Worm (Caenorhabditis elegans) whole organism, L4 larva: ENCODE measurements around the gene C32D5.11.

Experiments used
- F10B5.3 ChIP-seq: sonication (generic microtip); optimal IDR thresholded peaks from 2 replicates; lab custom pipeline; 2016; ENCODE audit warnings: mild to moderate bottlenecking, missing genetic modification characterization, missing compliant biosample characterization
- F37D6.2 ChIP-seq: sonication (generic microtip); optimal IDR thresholded peaks from 2 replicates; lab custom pipeline; 2016; ENCODE audit warnings: mild to moderate bottlenecking, missing genetic modification characterization, missing compliant biosample characterization
- T26A8.4 ChIP-seq: fragments of 200-800 bp; sonication (Bioruptor generic); IDR thresholded peaks from 2 replicates; pipeline ENCODE4 v1.3.6; 2022; ENCODE audit warnings: missing genetic modification characterization, missing compliant biosample characterization
- aha-1 ChIP-seq: fragments of 150-350 bp; peaks from one replicate; lab custom pipeline; 2014; ENCODE audit warnings: missing biosample characterization, missing genetic modification characterization
- aly-2 ChIP-seq: sonication (generic microtip); optimal IDR thresholded peaks from 2 replicates; lab custom pipeline; 2018; ENCODE audit warnings: missing biosample characterization, missing genetic modification characterization
- ama-1 ChIP-seq: fragments of 150-350 bp; optimal IDR thresholded peaks from 2 replicates; lab custom pipeline; 2014; ENCODE audit warnings: inconsistent platforms, mixed read lengths
- ceh-32 ChIP-seq: sonication (generic microtip); optimal IDR thresholded peaks from 2 replicates; lab custom pipeline; 2016; ENCODE audit warnings: mild to moderate bottlenecking, missing genetic modification characterization, missing compliant biosample characterization; ENCODE audit not compliant: poor library complexity
- ces-1 ChIP-seq: fragments of 150-350 bp; sonication (generic microtip); optimal IDR thresholded peaks from 4 replicates; lab custom pipeline; 2014; ENCODE audit warnings: missing biosample characterization, missing genetic modification reagents, missing genetic modification characterization
- cey-2 ChIP-seq: sonication (generic microtip); optimal IDR thresholded peaks from 3 replicates; lab custom pipeline; 2017; ENCODE audit warnings: missing genetic modification characterization, mild to moderate bottlenecking, missing compliant biosample characterization, antibody characterized with exemption, borderline replicate concordance; ENCODE audit not compliant: insufficient read depth
- daf-16 ChIP-seq, 3 experiments: sonication (generic microtip); optimal IDR thresholded peaks; 2 replicates each; lab custom pipeline; 2016 to 2017; ENCODE audit warnings: missing genetic modification characterization in 3 of 3, missing genetic modification reagents in 3 of 3, mild to moderate bottlenecking in 2 of 3, missing compliant biosample characterization in 2 of 3, missing biosample characterization in 1 of 3, moderate library complexity in 1 of 3
- daf-19 ChIP-seq: fragments of 200-800 bp; sonication (Bioruptor generic); conservative IDR thresholded peaks from 2 replicates; pipeline ENCODE4 v1.3.6; 2022; ENCODE audit warnings: missing genetic modification characterization, missing compliant biosample characterization
- dmd-6 ChIP-seq: fragments of 200-800 bp; sonication (Bioruptor generic); IDR thresholded peaks from 2 replicates; pipeline ENCODE4 v1.3.6; 2022; ENCODE audit warnings: missing genetic modification reagents, missing genetic modification characterization, missing compliant biosample characterization
- dmd-9 ChIP-seq: fragments of 200-800 bp; sonication (Bioruptor generic); IDR thresholded peaks from 2 replicates; pipeline ENCODE4 v1.3.6; 2022; ENCODE audit warnings: missing genetic modification reagents, missing genetic modification characterization, missing compliant biosample characterization
- dpl-1 ChIP-seq: fragments of 150-350 bp; optimal IDR thresholded peaks from 2 replicates; lab custom pipeline; 2014; ENCODE audit warnings: missing biosample characterization, missing genetic modification reagents, missing genetic modification characterization
- hmg-1.1 ChIP-seq: fragments of 200-800 bp; sonication (Bioruptor generic); IDR thresholded peaks from 2 replicates; pipeline ENCODE4 v1.3.6; 2022; ENCODE audit warnings: missing genetic modification reagents, missing genetic modification characterization, missing compliant biosample characterization
- lim-7 ChIP-seq: fragments of 200-800 bp; sonication (Bioruptor generic); IDR thresholded peaks from 2 replicates; pipeline ENCODE4 v1.3.6; 2022; ENCODE audit warnings: missing genetic modification characterization, missing compliant biosample characterization
- lin-1 ChIP-seq: fragments of 200-800 bp; sonication (Bioruptor generic); IDR thresholded peaks from 2 replicates; pipeline ENCODE4 v1.3.6; 2022; ENCODE audit warnings: missing genetic modification reagents, missing genetic modification characterization, missing compliant biosample characterization
- lin-13 ChIP-seq: fragments of 150-350 bp; optimal IDR thresholded peaks from 2 replicates; lab custom pipeline; 2014; ENCODE audit warnings: missing biosample characterization, missing genetic modification reagents, missing genetic modification characterization
- lin-39 ChIP-seq: fragments of 150-350 bp; optimal IDR thresholded peaks from 2 replicates; lab custom pipeline; 2014; ENCODE audit warnings: missing biosample characterization, missing genetic modification reagents, missing genetic modification characterization
- madf-9 ChIP-seq: fragments of 200-800 bp; sonication (Bioruptor generic); conservative IDR thresholded peaks from 2 replicates; pipeline ENCODE4 v1.3.6; 2022; ENCODE audit warnings: missing genetic modification reagents, missing genetic modification characterization, missing compliant biosample characterization
- mdt-29 ChIP-seq: fragments of 200-800 bp; sonication (Bioruptor generic); IDR thresholded peaks from 2 replicates; pipeline ENCODE4 v1.3.6; 2022; ENCODE audit warnings: missing genetic modification reagents, missing genetic modification characterization, missing compliant biosample characterization
- mep-1 ChIP-seq: fragments of 150-350 bp; sonication (generic microtip); optimal IDR thresholded peaks from 3 replicates; lab custom pipeline; 2014; ENCODE audit warnings: missing biosample characterization, missing genetic modification characterization
- mxl-2 ChIP-seq: fragments of 200-800 bp; sonication (Bioruptor generic); conservative IDR thresholded peaks from 2 replicates; pipeline ENCODE4 v1.3.6; 2022; ENCODE audit warnings: missing genetic modification reagents, missing genetic modification characterization, missing compliant biosample characterization
- mxl-3 ChIP-seq: fragments of 200-800 bp; sonication (Bioruptor generic); optimal IDR thresholded peaks from 2 replicates; lab custom pipeline; 2018; ENCODE audit warnings: mild to moderate bottlenecking, missing genetic modification characterization, missing compliant biosample characterization
- nhr-10 ChIP-seq: fragments of 150-350 bp; optimal IDR thresholded peaks from 2 replicates; lab custom pipeline; 2014; ENCODE audit warnings: missing biosample characterization, missing genetic modification characterization
- nhr-102 ChIP-seq: sonication (generic microtip); optimal IDR thresholded peaks from 2 replicates; lab custom pipeline; 2016; ENCODE audit warnings: mild to moderate bottlenecking, missing genetic modification characterization, moderate library complexity, missing compliant biosample characterization
- nhr-25 ChIP-seq: sonication (generic microtip); optimal IDR thresholded peaks from 2 replicates; lab custom pipeline; 2017; ENCODE audit warnings: missing genetic modification characterization, mild to moderate bottlenecking, missing compliant biosample characterization, antibody characterized with exemption, moderate library complexity, borderline replicate concordance; ENCODE audit not compliant: insufficient read depth
- php-3 ChIP-seq: fragments of 200-800 bp; sonication (Bioruptor generic); IDR thresholded peaks from 2 replicates; pipeline ENCODE4 v1.3.6; 2022; ENCODE audit warnings: missing genetic modification reagents, missing genetic modification characterization, missing compliant biosample characterization
- pqm-1 ChIP-seq: sonication (generic microtip); optimal IDR thresholded peaks from 2 replicates; lab custom pipeline; 2017; ENCODE audit warnings: missing biosample characterization, missing genetic modification characterization
- rbr-2 ChIP-seq: sonication (generic microtip); optimal IDR thresholded peaks from 2 replicates; lab custom pipeline; 2016; ENCODE audit warnings: missing genotype, missing genetic modification characterization, missing compliant biosample characterization
- saeg-2 ChIP-seq: fragments of 200-800 bp; sonication (Bioruptor generic); IDR thresholded peaks from 2 replicates; pipeline ENCODE4 v1.3.6; 2022; ENCODE audit warnings: missing genetic modification reagents, missing genetic modification characterization, missing compliant biosample characterization
- snpc-4 ChIP-seq: fragments of 150-350 bp; optimal IDR thresholded peaks from 2 replicates; lab custom pipeline; 2014; ENCODE audit warnings: missing biosample characterization, missing genetic modification characterization
- tag-97 ChIP-seq: fragments of 200-800 bp; sonication (Bioruptor generic); IDR thresholded peaks from 2 replicates; pipeline ENCODE4 v1.3.6; 2022; ENCODE audit warnings: missing genetic modification characterization, missing compliant biosample characterization
- tra-1 ChIP-seq: fragments of 200-800 bp; sonication (Bioruptor generic); IDR thresholded peaks from 2 replicates; pipeline ENCODE4 v1.3.6; 2022; ENCODE audit warnings: missing genetic modification reagents, missing genetic modification characterization, missing compliant biosample characterization
- unc-130 ChIP-seq: sonication (generic microtip); optimal IDR thresholded peaks from 2 replicates; lab custom pipeline; 2016; ENCODE audit warnings: missing genetic modification reagents, missing genetic modification characterization, missing compliant biosample characterization
- unc-39 ChIP-seq: sonication (generic microtip); optimal IDR thresholded peaks from 2 replicates; lab custom pipeline; 2017; ENCODE audit warnings: missing biosample characterization, missing genetic modification characterization
- unc-62 ChIP-seq, 3 experiments: fragments of 150-350 bp in 1 of 3; sonication (generic microtip); optimal IDR thresholded peaks in 2 of 3; peaks in 1 of 3; 1 replicate in 1 of 3; 2 replicates in 2 of 3; lab custom pipeline; 2014 to 2017; ENCODE audit warnings: missing biosample characterization in 3 of 3, missing genetic modification characterization in 3 of 3, missing genetic modification reagents in 3 of 3, missing genotype in 1 of 3
- vab-7 ChIP-seq: fragments of 200-800 bp; sonication (Bioruptor generic); IDR thresholded peaks from 2 replicates; pipeline ENCODE4 v1.3.6; 2022; ENCODE audit warnings: missing genetic modification reagents, missing genetic modification characterization, missing compliant biosample characterization
- zag-1 ChIP-seq: fragments of 150-350 bp; optimal IDR thresholded peaks from 2 replicates; lab custom pipeline; 2014; ENCODE audit warnings: missing biosample characterization, missing genetic modification characterization
- ztf-11 ChIP-seq: fragments of 150-350 bp; optimal IDR thresholded peaks from 2 replicates; lab custom pipeline; 2014; ENCODE audit warnings: missing biosample characterization, missing genetic modification characterization

C32D5.11 gene

DNA sequence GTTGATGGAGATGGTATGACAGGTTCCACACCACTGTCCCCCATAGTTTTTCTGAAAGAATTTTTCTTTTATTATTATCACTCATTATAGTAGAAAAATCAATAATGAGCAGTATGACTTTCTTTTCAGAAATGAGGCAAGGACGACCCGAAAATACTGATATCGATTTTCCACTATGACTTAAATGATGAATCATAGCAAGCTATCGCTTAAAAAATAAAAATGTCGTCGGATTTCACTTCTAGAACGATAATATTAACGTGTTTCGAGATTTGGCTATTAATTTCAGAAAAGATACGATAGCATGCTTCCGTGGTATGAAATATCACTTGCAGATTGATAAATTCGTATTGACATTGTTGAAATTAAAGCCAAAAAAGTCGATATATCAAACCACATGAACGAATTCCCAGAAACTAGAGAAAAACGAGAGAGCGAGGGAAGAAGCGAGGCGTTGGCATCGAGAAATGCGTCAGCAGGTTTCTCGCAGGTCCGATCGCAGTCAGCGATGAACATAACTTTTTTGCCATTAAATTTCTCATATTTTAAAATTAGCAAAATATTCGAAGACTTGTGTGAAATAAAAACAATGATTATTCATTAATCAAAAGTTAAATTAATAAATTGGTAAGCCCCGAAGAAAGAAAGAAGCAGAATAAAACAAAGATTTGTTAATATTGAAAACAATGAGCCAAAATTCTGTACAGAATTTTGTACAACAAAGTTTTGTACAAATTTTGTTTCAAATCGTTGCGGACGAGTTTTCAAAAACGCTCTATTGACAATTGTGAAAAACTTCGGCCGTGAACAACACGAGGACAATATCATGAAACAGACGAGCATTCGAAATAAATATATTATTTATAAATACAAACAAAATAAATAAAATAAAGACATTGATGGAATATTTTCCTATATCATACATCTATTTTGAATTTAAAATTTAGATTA lies at the start of gene C32D5.11 (continued):
- TF ChIP-seq zag-1 (tag; lab: Kevin White, UChicago) (no peak), saeg-2 (GFP tag; lab: Robert Waterston, UW) (no peak), ztf-11 (no peak), dpl-1 (GFP tag; lab: Kevin White, UChicago) (peak; percentile 67), ceh-32 (no peak), lin-13 (peak; percentile 66), lin-39 (tag; lab: Kevin White, UChicago) (no peak), dmd-9 (GFP tag; lab: Robert Waterston, UW) (no peak), aly-2 (no peak), rbr-2 (peak; percentile 69), nhr-10 (tag; lab: Kevin White, UChicago) (no peak), lin-1 (no peak), mxl-3 (GFP tag; lab: Kevin White, UChicago) (peak; percentile 42)
- TF ChIP-seq, all 104 proteins: peak for 30

DNA sequence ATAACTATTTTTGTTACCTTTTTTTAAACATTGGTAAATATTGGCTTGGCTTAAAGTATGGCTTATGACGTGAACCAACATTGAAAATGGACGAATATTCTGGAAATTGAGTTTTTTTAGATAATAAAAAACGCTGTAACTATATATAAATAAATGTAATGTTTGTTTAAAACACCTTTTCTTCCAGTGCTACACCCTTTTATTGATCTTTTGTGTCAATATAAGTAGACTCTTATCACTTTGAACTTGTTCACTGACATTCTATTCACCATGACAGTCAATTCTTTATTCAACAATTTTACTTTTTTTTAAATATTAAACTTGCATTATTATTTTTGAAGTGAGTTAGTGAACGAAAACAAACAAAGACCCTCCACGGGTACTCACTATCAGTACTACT lies 48.0 kb upstream of the C32D5.11 start, which contains the start of gene T25D10.1:
TSS of gene T25D10.1 (plus strand) at position 169 of the 400 bp plus-strand sequence.
- TF ChIP-seq pqm-1 (tag; lab: Kevin White, UChicago) = peak; percentile 34
- TF ChIP-seq daf-16 (GFP tag; optimal IDR thresholded peaks at IDR 0.05; lab: Kevin White, UChicago) = no peak
- TF ChIP-seq daf-16 (tag; optimal IDR thresholded peaks at IDR 0.05; lab: Kevin White, UChicago) = peak; percentile 53
- peak; percentile 21 for TF ChIP-seq mep-1 (tag; lab: Kevin White, UChicago)
- TF ChIP-seq snpc-4 (tag; lab: Kevin White, UChicago) = no peak

DNA sequence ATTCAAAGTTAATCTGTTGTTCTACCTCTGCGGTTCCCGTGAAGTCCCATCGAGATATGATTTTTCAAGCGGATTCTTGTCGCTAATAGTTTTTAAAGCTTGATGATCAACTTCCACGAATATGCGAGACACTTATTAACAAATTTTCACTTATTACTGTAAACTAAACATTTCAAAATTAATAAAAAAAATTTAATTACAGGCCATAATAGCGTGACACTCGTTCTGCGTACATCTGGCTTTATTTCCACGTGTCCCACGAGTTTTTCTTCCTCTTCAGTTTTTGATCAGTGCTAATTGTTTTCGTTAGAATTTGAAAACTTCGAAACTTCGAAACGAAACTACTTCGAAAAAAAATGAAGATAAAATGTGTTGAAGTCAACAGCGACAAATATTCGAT lies 46.4 kb upstream of the C32D5.11 start, which contains the start of gene btb-2:
TSS of gene btb-2 (plus strand) at position 301 of the 400 bp plus-strand sequence.
- TF ChIP-seq T26A8.4 (GFP tag; lab: Robert Waterston, UW) (no peak), daf-16 (GFP tag; optimal IDR thresholded peaks at IDR 0.05; lab: Kevin White, UChicago) (no peak), daf-16 (tag; optimal IDR thresholded peaks at IDR 0.05; lab: Kevin White, UChicago) (no peak), F37D6.2 (tag; lab: Kevin White, UChicago) (no peak), nhr-102 (no peak), unc-130 (GFP tag; lab: Kevin White, UChicago) (no peak), vab-7 (no peak), hmg-1.1 (GFP tag; lab: Robert Waterston, UW) (no peak), dmd-6 (GFP tag; lab: Robert Waterston, UW) (no peak), unc-39 (tag; lab: Kevin White, UChicago) (no peak), mxl-2 (GFP tag; lab: Robert Waterston, UW) (no peak), F10B5.3 (tag; lab: Kevin White, UChicago) (no peak), ama-1 (lab: Kevin White, UChicago) (no peak), ces-1 (GFP tag; lab: Kevin White, UChicago) (no peak), lin-39 (tag; lab: Kevin White, UChicago) (no peak), daf-19 (GFP tag; lab: Robert Waterston, UW) (no peak), madf-9 (GFP tag; lab: Robert Waterston, UW) (no peak), tag-97 (GFP tag; lab: Robert Waterston, UW) (no peak), lim-7 (GFP tag; lab: Robert Waterston, UW) (no peak), saeg-2 (GFP tag; lab: Robert Waterston, UW) (no peak)

DNA sequence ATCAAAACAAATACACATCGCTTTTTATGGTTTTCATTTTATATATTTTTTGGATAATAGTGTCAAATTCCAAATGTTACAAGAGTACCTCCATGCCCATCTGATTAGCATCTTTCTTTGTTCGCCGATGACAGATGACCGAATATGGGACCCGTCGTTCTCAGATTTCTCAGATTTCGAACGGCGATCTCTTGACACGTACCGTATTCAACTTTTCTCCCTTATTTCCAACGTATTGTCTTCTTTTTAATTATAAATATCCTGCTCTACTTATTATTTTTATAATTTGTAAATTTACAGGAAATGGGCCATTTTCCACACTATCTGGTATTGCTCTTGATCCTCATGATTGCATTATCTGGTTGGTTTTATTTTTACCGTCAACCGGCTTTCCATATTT lies 43.2 kb upstream of the C32D5.11 start, which contains the start of gene zig-10:
TSS of gene zig-10 (plus strand) at position 301 of the 400 bp plus-strand sequence.
- TF ChIP-seq nhr-25 (tag; lab: Kevin White, UChicago) = no peak
- TF ChIP-seq tra-1 (GFP tag; lab: Robert Waterston, UW) = no peak
- no peak for TF ChIP-seq mdt-29 (GFP tag; lab: Robert Waterston, UW)
- TF ChIP-seq daf-19 (GFP tag; lab: Robert Waterston, UW) = no peak
- no peak for TF ChIP-seq cey-2 (tag; lab: Kevin White, UChicago)
- TF ChIP-seq php-3 (GFP tag; lab: Robert Waterston, UW) = no peak
- no peak for TF ChIP-seq aly-2
- no peak for TF ChIP-seq F10B5.3 (tag; lab: Kevin White, UChicago)
- TF ChIP-seq unc-62 (GFP tag; optimal IDR thresholded peaks at IDR 0.05 in 1 of 2; lab: Kevin White, UChicago) = no peak
- no peak for TF ChIP-seq unc-62 (tag; optimal IDR thresholded peaks at IDR 0.05; lab: Kevin White, UChicago)
- no peak for TF ChIP-seq aha-1 (tag; lab: Kevin White, UChicago)
- no peak for TF ChIP-seq vab-7
- no peak for TF ChIP-seq ztf-11
- TF ChIP-seq, all 104 proteins: peak for 0
